Fruit fly (Drosophila melanogaster): Measurements from ENCODE around the gene Myo95E.

Myo95E gene

DNA sequence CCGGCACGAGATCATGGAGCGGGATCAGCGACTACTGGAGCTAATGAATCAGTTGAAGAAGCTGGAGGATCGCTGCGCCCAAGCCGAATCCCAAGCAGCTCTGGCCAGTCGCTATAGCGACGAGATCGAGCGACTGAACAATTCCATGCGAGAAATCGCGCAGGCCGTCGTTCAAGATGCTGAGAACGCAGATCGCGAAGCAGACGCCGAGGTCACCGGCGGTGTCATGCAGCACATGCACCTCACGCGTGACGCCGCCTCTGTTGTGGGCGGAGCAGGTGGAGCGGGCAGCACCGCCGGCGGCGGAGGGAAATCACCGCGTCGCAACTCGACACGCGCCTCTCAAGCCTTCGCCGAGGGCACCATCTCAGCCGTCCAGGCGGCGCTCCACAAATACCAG, 39.6 kb downstream of the Myo95E start:
- TF ChIP-seq CG8478 (optimal IDR thresholded peaks at IDR 0.05) (no peak), CTCF (optimal IDR thresholded peaks at IDR 0.05) (no peak)

DNA sequence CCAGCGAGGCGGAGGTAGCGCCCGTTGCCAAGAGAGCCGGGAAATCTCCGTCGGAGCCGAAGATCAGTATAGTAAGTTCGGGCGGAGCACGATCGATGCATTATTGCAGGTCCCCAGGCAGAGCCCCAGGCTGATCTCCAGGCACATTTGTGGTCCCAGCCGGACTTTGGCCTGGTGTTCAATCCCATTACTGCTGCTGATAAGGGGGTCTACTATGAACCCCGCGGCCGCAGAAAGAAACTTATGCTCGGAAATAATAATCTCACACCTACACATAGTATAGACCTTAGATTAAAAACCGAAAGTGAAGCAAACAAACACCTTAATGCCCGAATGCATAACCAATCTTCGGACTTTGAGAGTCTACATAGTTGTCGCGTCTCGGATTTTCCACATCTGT, 44.3 kb downstream of the Myo95E start:
- TF ChIP-seq CG8478 (optimal IDR thresholded peaks at IDR 0.05) = no peak
- TF ChIP-seq CTCF (optimal IDR thresholded peaks at IDR 0.05) = no peak

DNA sequence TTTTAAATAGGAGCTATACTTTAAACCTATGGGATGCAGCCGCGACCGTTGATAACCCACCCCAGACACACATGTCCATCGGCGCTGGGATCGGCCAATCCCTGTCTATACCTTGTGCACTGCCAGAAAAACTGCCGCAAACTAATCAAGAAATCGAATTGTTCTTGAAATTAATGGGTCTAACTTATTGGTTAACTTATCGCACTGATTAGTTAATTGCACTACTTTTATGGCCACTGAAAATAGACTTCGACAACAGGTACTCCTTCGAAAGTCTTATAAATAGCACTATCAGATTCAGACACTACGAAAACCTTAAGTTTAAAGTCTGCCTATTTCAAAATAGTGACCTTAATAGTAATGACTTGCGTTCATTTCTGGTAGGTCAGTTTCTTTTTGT, 45.1 kb downstream of the Myo95E start, which contains the start of gene CG13607:
TSS of gene CG13607 (minus strand) at position 143 of the 400 bp plus-strand sequence.
- TF ChIP-seq CG8478 (optimal IDR thresholded peaks at IDR 0.05) (no peak), CTCF (optimal IDR thresholded peaks at IDR 0.05) (no peak)

DNA sequence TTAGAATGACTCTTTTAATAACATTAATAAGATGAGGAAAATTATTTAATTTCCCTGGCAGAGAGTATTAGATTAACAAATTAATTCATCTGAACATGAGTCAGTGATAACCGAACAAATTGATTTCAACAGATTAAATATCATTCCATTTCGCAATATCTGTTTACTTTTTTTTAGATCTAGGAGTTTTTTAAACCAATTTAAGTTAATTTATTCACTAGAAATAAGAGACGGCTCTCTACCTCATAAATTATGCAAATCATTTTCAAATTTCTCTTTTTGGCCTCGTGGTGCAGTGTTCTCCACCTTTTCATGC, 48.3 kb downstream of the Myo95E start, which contains the start of gene Root:
TSS of gene Root (plus strand) at position 217 of the 316 bp plus-strand sequence.
- no peak for TF ChIP-seq CTCF (optimal IDR thresholded peaks at IDR 0.05)
- TF ChIP-seq CG8478 (optimal IDR thresholded peaks at IDR 0.05) = no peak

DNA sequence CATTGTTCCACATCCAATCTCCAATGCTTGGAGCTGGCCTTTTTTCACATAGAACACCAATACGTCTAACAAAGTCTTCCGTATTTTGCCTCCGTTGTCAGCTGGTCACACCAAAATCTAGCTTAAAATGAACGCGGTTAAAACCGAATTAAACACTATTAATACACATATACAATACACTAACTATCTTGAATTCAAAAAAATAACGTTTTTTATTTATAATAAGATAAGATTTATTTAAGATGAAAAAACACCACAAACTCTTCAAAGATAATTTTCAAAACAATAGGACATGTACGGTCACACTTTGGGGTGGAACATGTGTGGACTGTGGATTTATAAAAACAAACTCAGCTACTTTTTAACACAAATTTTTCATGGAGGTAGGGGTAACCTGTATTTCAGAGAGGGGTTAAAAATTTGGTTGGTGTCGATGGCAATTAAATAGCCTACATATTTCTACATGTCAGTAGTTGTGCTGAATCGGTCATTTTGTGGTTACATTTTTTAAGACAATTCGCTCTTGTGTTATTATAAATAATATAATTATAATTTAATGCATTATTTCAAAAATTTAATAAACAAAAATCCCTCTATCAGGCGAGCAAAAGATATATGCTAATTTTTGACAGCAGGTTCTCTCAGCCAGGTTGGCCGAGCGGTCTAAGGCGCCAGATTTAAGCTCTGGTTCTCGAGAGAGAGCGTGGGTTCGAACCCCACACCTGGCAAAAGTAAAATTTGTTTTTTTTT, 48.8 kb downstream of the Myo95E start, which contains the start of gene CG13605:
TSS of gene CG13605 (minus strand) at position 70 of the 750 bp plus-strand sequence.
- no peak for TF ChIP-seq CG8478 (optimal IDR thresholded peaks at IDR 0.05)

DNA sequence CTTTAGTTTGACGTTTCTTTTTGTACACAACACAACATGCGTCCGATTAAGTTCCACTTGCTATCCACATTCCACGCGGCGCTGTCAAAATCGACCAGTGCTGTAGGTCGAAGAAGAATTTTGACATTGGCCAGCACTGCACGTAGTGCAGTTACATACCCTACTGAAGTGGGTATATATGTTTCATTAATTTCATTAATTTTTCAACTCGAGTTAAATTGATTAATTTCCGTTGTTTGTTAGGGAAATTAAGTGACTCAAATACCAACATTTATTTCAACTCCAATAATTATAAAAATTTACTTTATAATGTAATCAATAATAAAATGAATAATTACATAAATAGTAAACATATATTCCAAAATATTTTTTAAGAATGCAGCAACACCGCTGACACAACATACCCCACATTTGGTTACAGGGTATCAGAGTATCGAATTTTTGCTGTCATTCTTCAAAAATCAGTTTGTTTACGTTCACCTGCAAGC, 52.4 kb downstream of the Myo95E start, which contains the start of the genes eIF4EHP and CG18428:
TSS of gene eIF4EHP (minus strand) at position 59 of the 488 bp plus-strand sequence.
TSS of gene CG18428 (plus strand) at position 435 of the 488 bp plus-strand sequence.
- TF ChIP-seq CTCF (optimal IDR thresholded peaks at IDR 0.05) (no peak), CG8478 (optimal IDR thresholded peaks at IDR 0.05) (no peak)

DNA sequence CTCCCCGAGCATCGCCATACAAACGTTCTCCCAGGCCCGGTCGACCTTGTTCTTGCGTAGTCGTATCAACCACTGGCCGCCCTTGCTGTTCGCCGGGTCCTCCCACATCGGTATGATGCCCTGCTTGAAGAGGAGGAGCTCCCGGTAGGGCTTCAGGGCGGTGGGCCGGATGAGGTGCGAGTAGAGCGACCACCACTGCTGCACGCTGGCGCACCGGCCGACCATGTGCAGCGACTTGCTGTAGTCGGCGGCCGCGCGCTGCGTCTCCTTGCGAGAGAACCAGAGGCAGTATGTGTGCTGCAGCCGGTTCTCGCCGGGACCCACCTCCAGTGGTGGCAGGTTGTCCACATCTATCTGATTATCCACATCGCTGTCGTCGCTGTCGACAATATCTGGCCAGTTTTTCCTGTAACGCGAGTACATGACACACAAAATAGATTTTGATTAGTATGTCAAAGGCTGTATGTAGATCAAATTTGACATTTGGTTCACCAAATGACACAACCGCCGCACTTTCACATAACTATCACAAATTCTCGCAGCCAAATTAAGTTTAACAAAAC, 54.3 kb downstream of the Myo95E start, which contains the start of gene CG10694:
TSS of gene CG10694 (plus strand) at position 513 of the 563 bp plus-strand sequence.
- TF ChIP-seq CTCF (optimal IDR thresholded peaks at IDR 0.05) (no peak), CG8478 (optimal IDR thresholded peaks at IDR 0.05) (no peak)

DNA sequence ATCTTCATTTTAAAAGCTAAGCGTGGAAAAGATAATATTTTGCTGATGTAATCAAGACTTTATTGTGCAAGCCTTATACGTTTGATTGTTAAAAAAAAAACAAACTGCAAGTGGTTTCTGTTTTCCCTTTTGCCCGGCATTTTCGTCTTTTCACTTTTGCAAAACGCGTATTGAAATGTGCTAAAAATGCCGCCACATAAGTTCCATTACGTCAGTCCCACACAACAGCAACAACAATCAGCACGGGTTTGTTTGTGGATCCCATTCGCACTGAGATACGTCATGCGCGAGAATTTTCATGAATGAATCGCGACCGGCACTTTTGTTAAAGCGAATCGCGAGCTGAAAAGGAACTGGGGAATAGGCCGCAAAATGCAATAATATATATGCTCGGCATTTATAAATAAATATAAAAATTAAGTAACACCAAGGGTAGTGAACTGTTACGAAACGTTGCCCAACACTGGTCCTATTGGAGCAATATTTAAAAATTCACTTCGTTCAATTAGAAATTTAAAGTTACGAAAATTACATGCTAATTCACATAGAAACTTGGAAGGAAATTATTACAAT, 55.2 kb downstream of the Myo95E start:
- TF ChIP-seq CG8478 (optimal IDR thresholded peaks at IDR 0.05) (no peak), CTCF (optimal IDR thresholded peaks at IDR 0.05) (no peak)

DNA sequence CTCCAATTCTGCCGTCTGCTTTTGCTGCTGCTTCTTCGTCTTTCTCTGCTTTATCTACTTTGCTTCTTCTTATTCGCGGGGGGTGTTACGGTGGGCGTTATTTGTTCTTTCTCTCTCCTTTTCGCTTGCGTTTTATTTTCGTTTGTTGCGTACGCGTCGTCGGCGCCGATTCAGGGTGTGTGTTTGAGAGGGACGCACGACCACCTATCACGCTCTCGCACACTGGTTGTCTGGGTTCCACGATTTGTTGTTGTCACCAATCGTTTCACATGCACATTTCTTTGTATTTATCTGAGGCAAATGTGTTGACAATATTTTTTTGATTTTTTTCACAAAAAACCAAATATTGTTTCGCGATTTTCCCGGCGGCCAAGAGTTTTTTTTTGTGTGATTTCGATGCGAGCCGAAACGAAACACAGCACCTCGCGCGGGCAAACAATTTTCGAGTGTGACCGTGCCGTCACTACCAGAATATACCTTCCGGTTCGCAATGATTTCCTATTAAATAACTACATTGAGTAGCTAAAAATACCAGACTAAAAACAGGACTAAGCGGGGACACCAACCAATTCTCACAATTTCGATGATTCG, 55.9 kb downstream of the Myo95E start, which contains the start of gene Syx1A:
TSS of gene Syx1A (minus strand) at position 452 of the 591 bp plus-strand sequence.
- no peak for TF ChIP-seq CG8478 (optimal IDR thresholded peaks at IDR 0.05)
- TF ChIP-seq CTCF (optimal IDR thresholded peaks at IDR 0.05) = peak in 1 of 2 experiments; percentile 34
